Worm (Caenorhabditis elegans) whole organism, L4 larva: ENCODE data around the gene capg-2.
A peak's percentile ranks its signal among the peaks of the same experiment; 100 is the strongest.

Source experiments
- D1046.2 ChIP-seq: fragments of 200-800 bp; sonication (Bioruptor generic); IDR thresholded peaks from 2 replicates; pipeline ENCODE4 v1.3.6; 2022; ENCODE audit warnings: missing genetic modification characterization, missing compliant biosample characterization
- F26F4.8 ChIP-seq: fragments of 200-800 bp; sonication (Bioruptor generic); conservative IDR thresholded peaks from 2 replicates; pipeline ENCODE4 v1.3.6; 2022; ENCODE audit warnings: missing genetic modification characterization, missing compliant biosample characterization
- F49E8.2 ChIP-seq: sonication (generic microtip); optimal IDR thresholded peaks from 2 replicates; lab custom pipeline; 2016; ENCODE audit warnings: missing compliant biosample characterization, mild to moderate bottlenecking, missing genetic modification characterization, borderline replicate concordance
- T20F7.1 ChIP-seq: fragments of 200-800 bp; sonication (Bioruptor generic); optimal IDR thresholded peaks from 2 replicates; lab custom pipeline; 2018; ENCODE audit warnings: mild to moderate bottlenecking, missing genetic modification characterization, missing compliant biosample characterization
- Y105C5A.15 ChIP-seq: fragments of 200-800 bp; sonication (Bioruptor generic); IDR thresholded peaks from 2 replicates; pipeline ENCODE4 v1.3.6; 2022; ENCODE audit warnings: missing genetic modification characterization, missing compliant biosample characterization
- Y5F2A.4 ChIP-seq: fragments of 200-800 bp; sonication (Bioruptor generic); optimal IDR thresholded peaks from 2 replicates; lab custom pipeline; 2018; ENCODE audit warnings: mild to moderate bottlenecking, missing genetic modification characterization, missing compliant biosample characterization
- Y75B8A.6 ChIP-seq: fragments of 200-800 bp; sonication (Bioruptor generic); IDR thresholded peaks from 2 replicates; pipeline ENCODE4 v1.3.6; 2022; ENCODE audit warnings: missing genetic modification reagents, missing genetic modification characterization, missing compliant biosample characterization
- aly-2 ChIP-seq: sonication (generic microtip); optimal IDR thresholded peaks from 2 replicates; lab custom pipeline; 2018; ENCODE audit warnings: missing biosample characterization, missing genetic modification characterization
- attf-4 ChIP-seq: sonication (generic microtip); optimal IDR thresholded peaks from 3 replicates; lab custom pipeline; 2017; ENCODE audit warnings: missing biosample characterization, missing genetic modification characterization
- ceh-20 ChIP-seq: fragments of 200-800 bp; sonication (Bioruptor generic); IDR thresholded peaks from 2 replicates; pipeline ENCODE4 v1.3.6; 2022; ENCODE audit warnings: missing genetic modification reagents, missing genetic modification characterization, missing compliant biosample characterization
- ceh-32 ChIP-seq: sonication (generic microtip); optimal IDR thresholded peaks from 2 replicates; lab custom pipeline; 2016; ENCODE audit warnings: mild to moderate bottlenecking, missing genetic modification characterization, missing compliant biosample characterization; ENCODE audit not compliant: poor library complexity
- ceh-44 ChIP-seq: fragments of 200-800 bp; sonication (Bioruptor generic); IDR thresholded peaks from 2 replicates; pipeline ENCODE4 v1.3.6; 2022; ENCODE audit warnings: missing genetic modification reagents, missing genetic modification characterization, missing compliant biosample characterization
- cey-2 ChIP-seq: sonication (generic microtip); optimal IDR thresholded peaks from 3 replicates; lab custom pipeline; 2017; ENCODE audit warnings: missing genetic modification characterization, mild to moderate bottlenecking, missing compliant biosample characterization, antibody characterized with exemption, borderline replicate concordance; ENCODE audit not compliant: insufficient read depth
- daf-12 ChIP-seq: fragments of 150-350 bp; optimal IDR thresholded peaks from 2 replicates; lab custom pipeline; 2014; ENCODE audit warnings: missing biosample characterization, missing genetic modification reagents, missing genetic modification characterization
- daf-16 ChIP-seq, 3 experiments: sonication (generic microtip); optimal IDR thresholded peaks; 2 replicates each; lab custom pipeline; 2016 to 2017; ENCODE audit warnings: missing genetic modification characterization in 3 of 3, missing genetic modification reagents in 3 of 3, mild to moderate bottlenecking in 2 of 3, missing compliant biosample characterization in 2 of 3, missing biosample characterization in 1 of 3, moderate library complexity in 1 of 3
- daf-8 ChIP-seq: fragments of 200-800 bp; sonication (Bioruptor generic); IDR thresholded peaks from 2 replicates; pipeline ENCODE4 v1.3.6; 2022; ENCODE audit warnings: missing genetic modification characterization, missing compliant biosample characterization
- dmd-6 ChIP-seq: fragments of 200-800 bp; sonication (Bioruptor generic); IDR thresholded peaks from 2 replicates; pipeline ENCODE4 v1.3.6; 2022; ENCODE audit warnings: missing genetic modification reagents, missing genetic modification characterization, missing compliant biosample characterization
- dve-1 ChIP-seq: sonication (generic microtip); optimal IDR thresholded peaks from 2 replicates; lab custom pipeline; 2017; ENCODE audit warnings: antibody characterized with exemption, mild to moderate bottlenecking, missing genetic modification characterization, missing compliant biosample characterization; ENCODE audit not compliant: insufficient read depth
- egl-43 ChIP-seq: fragments of 200-800 bp; sonication (Bioruptor generic); IDR thresholded peaks from 2 replicates; pipeline ENCODE4 v1.3.6; 2022; ENCODE audit warnings: missing genetic modification reagents, missing genetic modification characterization, missing compliant biosample characterization
- fos-1 ChIP-seq: fragments of 150-350 bp; optimal IDR thresholded peaks from 2 replicates; lab custom pipeline; 2014; ENCODE audit warnings: missing biosample characterization, missing genetic modification characterization
- hlh-11 ChIP-seq: fragments of 200-800 bp; sonication (Bioruptor generic); optimal IDR thresholded peaks from 2 replicates; lab custom pipeline; 2018; ENCODE audit warnings: mild to moderate bottlenecking, missing genetic modification characterization, missing compliant biosample characterization
- hlh-30 ChIP-seq: sonication (generic microtip); optimal IDR thresholded peaks from 2 replicates; lab custom pipeline; 2017; ENCODE audit warnings: antibody characterized with exemption, mild to moderate bottlenecking, missing genetic modification characterization, missing compliant biosample characterization; ENCODE audit not compliant: insufficient read depth
- jun-1 ChIP-seq: fragments of 150-350 bp; optimal IDR thresholded peaks from 2 replicates; lab custom pipeline; 2014; ENCODE audit warnings: missing biosample characterization, missing genetic modification reagents, missing genetic modification characterization
- lin-13 ChIP-seq: fragments of 150-350 bp; optimal IDR thresholded peaks from 2 replicates; lab custom pipeline; 2014; ENCODE audit warnings: missing biosample characterization, missing genetic modification reagents, missing genetic modification characterization
- madf-5 ChIP-seq, 2 experiments: fragments of 200-800 bp; sonication (Bioruptor generic); IDR thresholded peaks; 2 replicates each; pipeline ENCODE4 v1.3.6; 2022; ENCODE audit warnings: missing compliant biosample characterization in 2 of 2, missing genetic modification characterization in 2 of 2
- mdl-1 ChIP-seq, 2 experiments: fragments of 150-350 bp in 1 of 2; sonication (generic microtip) in 1 of 2; optimal IDR thresholded peaks; 2 replicates each; lab custom pipeline; 2014 to 2017; ENCODE audit warnings: missing biosample characterization in 2 of 2, missing genetic modification characterization in 2 of 2
- mxl-3 ChIP-seq: fragments of 200-800 bp; sonication (Bioruptor generic); optimal IDR thresholded peaks from 2 replicates; lab custom pipeline; 2018; ENCODE audit warnings: mild to moderate bottlenecking, missing genetic modification characterization, missing compliant biosample characterization
- nhr-102 ChIP-seq: sonication (generic microtip); optimal IDR thresholded peaks from 2 replicates; lab custom pipeline; 2016; ENCODE audit warnings: mild to moderate bottlenecking, missing genetic modification characterization, moderate library complexity, missing compliant biosample characterization
- nhr-25 ChIP-seq: sonication (generic microtip); optimal IDR thresholded peaks from 2 replicates; lab custom pipeline; 2017; ENCODE audit warnings: missing genetic modification characterization, mild to moderate bottlenecking, missing compliant biosample characterization, antibody characterized with exemption, moderate library complexity, borderline replicate concordance; ENCODE audit not compliant: insufficient read depth
- nhr-28 ChIP-seq: fragments of 150-350 bp; optimal IDR thresholded peaks from 2 replicates; lab custom pipeline; 2014; ENCODE audit warnings: missing biosample characterization, missing genetic modification characterization
- nhr-6 ChIP-seq: fragments of 150-350 bp; optimal IDR thresholded peaks from 2 replicates; lab custom pipeline; 2014; ENCODE audit warnings: missing biosample characterization, missing genetic modification characterization
- nhr-77 ChIP-seq: fragments of 150-350 bp; optimal IDR thresholded peaks from 2 replicates; lab custom pipeline; 2014; ENCODE audit warnings: missing biosample characterization, missing genetic modification characterization
- pqm-1 ChIP-seq: sonication (generic microtip); optimal IDR thresholded peaks from 2 replicates; lab custom pipeline; 2017; ENCODE audit warnings: missing biosample characterization, missing genetic modification characterization
- set-16 ChIP-seq: fragments of 200-800 bp; sonication (Bioruptor generic); IDR thresholded peaks from 2 replicates; pipeline ENCODE4 v1.3.6; 2022; ENCODE audit warnings: missing genetic modification reagents, missing genetic modification characterization, missing compliant biosample characterization
- spr-1 ChIP-seq: sonication (generic microtip); optimal IDR thresholded peaks from 2 replicates; lab custom pipeline; 2016; ENCODE audit warnings: mild to moderate bottlenecking, missing genetic modification characterization, missing compliant biosample characterization
- tag-97 ChIP-seq: fragments of 200-800 bp; sonication (Bioruptor generic); IDR thresholded peaks from 2 replicates; pipeline ENCODE4 v1.3.6; 2022; ENCODE audit warnings: missing genetic modification characterization, missing compliant biosample characterization
- tra-1 ChIP-seq: fragments of 200-800 bp; sonication (Bioruptor generic); IDR thresholded peaks from 2 replicates; pipeline ENCODE4 v1.3.6; 2022; ENCODE audit warnings: missing genetic modification reagents, missing genetic modification characterization, missing compliant biosample characterization

capg-2 gene

ce11 chrV:12295520-12295919, 23.8 kb downstream of the capg-2 start:
- TF ChIP-seq nhr-25 (tag; lab: Kevin White, UChicago) (no peak), daf-16 (GFP tag; optimal IDR thresholded peaks at IDR 0.05; lab: Kevin White, UChicago) (no peak), daf-16 (tag; optimal IDR thresholded peaks at IDR 0.05; lab: Kevin White, UChicago) (no peak), ceh-32 (tag; lab: Kevin White, UChicago) (no peak), aly-2 (tag; lab: Kevin White, UChicago) (no peak), F26F4.8 (GFP tag; lab: Robert Waterston, UW) (no peak), cey-2 (no peak), tag-97 (GFP tag; lab: Robert Waterston, UW) (no peak), attf-4 (tag; lab: Kevin White, UChicago) (no peak), Y105C5A.15 (GFP tag; lab: Robert Waterston, UW) (no peak), nhr-6 (tag; lab: Kevin White, UChicago) (no peak), egl-43 (GFP tag; lab: Robert Waterston, UW) (no peak), spr-1 (no peak), nhr-28 (no peak), jun-1 (tag; lab: Kevin White, UChicago) (no peak), tra-1 (no peak), F49E8.2 (no peak), D1046.2 (no peak), ceh-44 (no peak), Y75B8A.6 (no peak)

- TF ChIP-seq ceh-32 (tag; lab: Kevin White, UChicago) = no peak
- no peak for TF ChIP-seq ceh-20
- peak; percentile 18 for TF ChIP-seq nhr-77 (tag; lab: Kevin White, UChicago)
- no peak for TF ChIP-seq fos-1 (tag; lab: Kevin White, UChicago)
- TF ChIP-seq nhr-28 = peak; percentile 29
- no peak for TF ChIP-seq D1046.2
- no peak for TF ChIP-seq hlh-30 (tag; lab: Kevin White, UChicago)
- TF ChIP-seq pqm-1 = peak; percentile 51
- no peak for TF ChIP-seq nhr-102 (tag; lab: Kevin White, UChicago)
- TF ChIP-seq tra-1 = no peak
- TF ChIP-seq daf-16 (GFP tag; optimal IDR thresholded peaks at IDR 0.05; lab: Kevin White, UChicago) = no peak
- peak; percentile 43 for TF ChIP-seq daf-16 (tag; optimal IDR thresholded peaks at IDR 0.05; lab: Kevin White, UChicago)
- 0 out of 2 replicates have a peak, but pooled peaks have one; percentile 25 for TF ChIP-seq dmd-6 (GFP tag; lab: Robert Waterston, UW)
- TF ChIP-seq cey-2 = no peak
- no peak for TF ChIP-seq madf-5 (GFP tag; IDR thresholded peaks at IDR 0.05; lab: Robert Waterston, UW)
- no peak for TF ChIP-seq daf-12
- TF ChIP-seq lin-13 (GFP tag; lab: Kevin White, UChicago) = no peak
- peak; percentile 22 for TF ChIP-seq dve-1
- no peak for TF ChIP-seq hlh-11 (tag; lab: Kevin White, UChicago)
These were observed 24.4 kb downstream of the capg-2 start for ce11 chrV:12296122-12296521.

- TF ChIP-seq hlh-11 (tag; lab: Kevin White, UChicago) = peak; percentile 1
- no peak for TF ChIP-seq daf-8 (GFP tag; lab: Robert Waterston, UW)
- TF ChIP-seq mdl-1 (tag; optimal IDR thresholded peaks at IDR 0.05; lab: Kevin White, UChicago) = peak in 1 of 2 experiments; percentile 29
- no peak for TF ChIP-seq T20F7.1
- peak; percentile 47 for TF ChIP-seq hlh-30 (tag; lab: Kevin White, UChicago)
- TF ChIP-seq mxl-3 (GFP tag; lab: Kevin White, UChicago) = peak; percentile 65
- no peak for TF ChIP-seq set-16 (GFP tag; lab: Robert Waterston, UW)
- no peak for TF ChIP-seq nhr-77 (tag; lab: Kevin White, UChicago)
- no peak for TF ChIP-seq Y5F2A.4 (GFP tag; lab: Kevin White, UChicago)
These were observed 25.1 kb downstream of the capg-2 start for ce11 chrV:12296794-12297193.
